Fruit fly (Drosophila melanogaster): ENCODE results near the gene CG31674.

dm6 chr2L:20783908-20784307 lies 47.2 kb upstream of the CG31674 start:
- no peak for TF ChIP-seq cas (GFP tag; IDR thresholded peaks at IDR 0.05)
- no peak for TF ChIP-seq mam (GFP tag; optimal IDR thresholded peaks at IDR 0.05)
- TF ChIP-seq fd3F (GFP tag; optimal IDR thresholded peaks at IDR 0.05), result no peak
- TF ChIP-seq Ets97D (GFP tag; optimal IDR thresholded peaks at IDR 0.05), result no peak
- no peak for TF ChIP-seq Six4 (GFP tag; optimal IDR thresholded peaks at IDR 0.05)
- TF ChIP-seq pan (optimal IDR thresholded peaks at IDR 0.05), result no peak
- TF ChIP-seq pan (GFP tag; optimal IDR thresholded peaks at IDR 0.05 in 1 of 2, IDR thresholded peaks at IDR 0.05 in 1 of 2), result no peak

Measured in whole organism, embryonic.